Worm (Caenorhabditis elegans) whole organism, L4 larva: Measurements from ENCODE around the gene srg-65.

Experiments
- D1046.2 ChIP-seq: fragments of 200-800 bp; sonication (Bioruptor generic); IDR thresholded peaks from 2 replicates; pipeline ENCODE4 v1.3.6; 2022; ENCODE audit warnings: missing genetic modification characterization, missing compliant biosample characterization
- F37D6.2 ChIP-seq: sonication (generic microtip); optimal IDR thresholded peaks from 2 replicates; lab custom pipeline; 2016; ENCODE audit warnings: mild to moderate bottlenecking, missing genetic modification characterization, missing compliant biosample characterization
- F44E2.7 ChIP-seq: fragments of 200-800 bp; sonication (Bioruptor generic); IDR thresholded peaks from 2 replicates; pipeline ENCODE4 v2.1.2; 2022; ENCODE audit warnings: missing genetic modification characterization, missing compliant biosample characterization
- aha-1 ChIP-seq: fragments of 150-350 bp; peaks from one replicate; lab custom pipeline; 2014; ENCODE audit warnings: missing biosample characterization, missing genetic modification characterization
- attf-4 ChIP-seq: sonication (generic microtip); optimal IDR thresholded peaks from 3 replicates; lab custom pipeline; 2017; ENCODE audit warnings: missing biosample characterization, missing genetic modification characterization
- ceh-62 ChIP-seq: sonication (generic microtip); optimal IDR thresholded peaks from 2 replicates; lab custom pipeline; 2017; ENCODE audit warnings: missing biosample characterization, missing genetic modification characterization
- ceh-82 ChIP-seq: sonication (generic microtip); optimal IDR thresholded peaks from 2 replicates; lab custom pipeline; 2017; ENCODE audit warnings: missing biosample characterization, missing genetic modification characterization
- ces-1 ChIP-seq: fragments of 150-350 bp; sonication (generic microtip); optimal IDR thresholded peaks from 4 replicates; lab custom pipeline; 2014; ENCODE audit warnings: missing biosample characterization, missing genetic modification reagents, missing genetic modification characterization
- cey-2 ChIP-seq: sonication (generic microtip); optimal IDR thresholded peaks from 3 replicates; lab custom pipeline; 2017; ENCODE audit warnings: missing genetic modification characterization, mild to moderate bottlenecking, missing compliant biosample characterization, antibody characterized with exemption, borderline replicate concordance; ENCODE audit not compliant: insufficient read depth
- daf-19 ChIP-seq: fragments of 200-800 bp; sonication (Bioruptor generic); conservative IDR thresholded peaks from 2 replicates; pipeline ENCODE4 v1.3.6; 2022; ENCODE audit warnings: missing genetic modification characterization, missing compliant biosample characterization
- dmd-9 ChIP-seq: fragments of 200-800 bp; sonication (Bioruptor generic); IDR thresholded peaks from 2 replicates; pipeline ENCODE4 v1.3.6; 2022; ENCODE audit warnings: missing genetic modification reagents, missing genetic modification characterization, missing compliant biosample characterization
- egl-43 ChIP-seq: fragments of 200-800 bp; sonication (Bioruptor generic); IDR thresholded peaks from 2 replicates; pipeline ENCODE4 v1.3.6; 2022; ENCODE audit warnings: missing genetic modification reagents, missing genetic modification characterization, missing compliant biosample characterization
- fkh-10 ChIP-seq: fragments of 150-350 bp; optimal IDR thresholded peaks from 2 replicates; lab custom pipeline; 2014; ENCODE audit warnings: missing biosample characterization, missing genetic modification reagents, missing genetic modification characterization
- gei-8 ChIP-seq: fragments of 200-800 bp; sonication (Bioruptor generic); optimal IDR thresholded peaks from 2 replicates; lab custom pipeline; 2018; ENCODE audit warnings: mild to moderate bottlenecking, missing genetic modification characterization, missing compliant biosample characterization
- hif-1 ChIP-seq, 2 experiments: sonication (generic microtip); optimal IDR thresholded peaks; 2 replicates each; lab custom pipeline; 2016 to 2017; ENCODE audit warnings: missing compliant biosample characterization in 2 of 2, missing genetic modification characterization in 2 of 2, missing genetic modification reagents in 2 of 2, missing genotype in 2 of 2, mild to moderate bottlenecking in 1 of 2
- hlh-11 ChIP-seq: fragments of 200-800 bp; sonication (Bioruptor generic); optimal IDR thresholded peaks from 2 replicates; lab custom pipeline; 2018; ENCODE audit warnings: mild to moderate bottlenecking, missing genetic modification characterization, missing compliant biosample characterization
- hlh-30 ChIP-seq: sonication (generic microtip); optimal IDR thresholded peaks from 2 replicates; lab custom pipeline; 2017; ENCODE audit warnings: antibody characterized with exemption, mild to moderate bottlenecking, missing genetic modification characterization, missing compliant biosample characterization; ENCODE audit not compliant: insufficient read depth
- hmg-1.1 ChIP-seq: fragments of 200-800 bp; sonication (Bioruptor generic); IDR thresholded peaks from 2 replicates; pipeline ENCODE4 v1.3.6; 2022; ENCODE audit warnings: missing genetic modification reagents, missing genetic modification characterization, missing compliant biosample characterization
- lsy-2 ChIP-seq, 2 experiments: fragments of 150-350 bp in 1 of 2; sonication (generic microtip) in 1 of 2; optimal IDR thresholded peaks; 2 replicates each; lab custom pipeline; 2014 to 2017; ENCODE audit warnings: missing biosample characterization in 2 of 2, missing genetic modification characterization in 2 of 2
- madf-9 ChIP-seq: fragments of 200-800 bp; sonication (Bioruptor generic); conservative IDR thresholded peaks from 2 replicates; pipeline ENCODE4 v1.3.6; 2022; ENCODE audit warnings: missing genetic modification reagents, missing genetic modification characterization, missing compliant biosample characterization
- mdt-29 ChIP-seq: fragments of 200-800 bp; sonication (Bioruptor generic); IDR thresholded peaks from 2 replicates; pipeline ENCODE4 v1.3.6; 2022; ENCODE audit warnings: missing genetic modification reagents, missing genetic modification characterization, missing compliant biosample characterization
- mep-1 ChIP-seq: fragments of 150-350 bp; sonication (generic microtip); optimal IDR thresholded peaks from 3 replicates; lab custom pipeline; 2014; ENCODE audit warnings: missing biosample characterization, missing genetic modification characterization
- nhr-11 ChIP-seq: fragments of 150-350 bp; optimal IDR thresholded peaks from 2 replicates; lab custom pipeline; 2014; ENCODE audit warnings: missing biosample characterization, missing genetic modification characterization
- nhr-48 ChIP-seq: sonication (generic microtip); optimal IDR thresholded peaks from 2 replicates; lab custom pipeline; 2016; ENCODE audit warnings: mild to moderate bottlenecking, missing genetic modification characterization, missing compliant biosample characterization
- rbr-2 ChIP-seq: sonication (generic microtip); optimal IDR thresholded peaks from 2 replicates; lab custom pipeline; 2016; ENCODE audit warnings: missing genotype, missing genetic modification characterization, missing compliant biosample characterization
- set-16 ChIP-seq: fragments of 200-800 bp; sonication (Bioruptor generic); IDR thresholded peaks from 2 replicates; pipeline ENCODE4 v1.3.6; 2022; ENCODE audit warnings: missing genetic modification reagents, missing genetic modification characterization, missing compliant biosample characterization
- spr-1 ChIP-seq: sonication (generic microtip); optimal IDR thresholded peaks from 2 replicates; lab custom pipeline; 2016; ENCODE audit warnings: mild to moderate bottlenecking, missing genetic modification characterization, missing compliant biosample characterization
- unc-39 ChIP-seq: sonication (generic microtip); optimal IDR thresholded peaks from 2 replicates; lab custom pipeline; 2017; ENCODE audit warnings: missing biosample characterization, missing genetic modification characterization
- unc-62 ChIP-seq, 3 experiments: fragments of 150-350 bp in 1 of 3; sonication (generic microtip); optimal IDR thresholded peaks in 2 of 3; peaks in 1 of 3; 1 replicate in 1 of 3; 2 replicates in 2 of 3; lab custom pipeline; 2014 to 2017; ENCODE audit warnings: missing biosample characterization in 3 of 3, missing genetic modification characterization in 3 of 3, missing genetic modification reagents in 3 of 3, missing genotype in 1 of 3
- zfp-3 ChIP-seq: fragments of 200-800 bp; sonication (Bioruptor generic); conservative IDR thresholded peaks from 2 replicates; pipeline ENCODE4 v1.3.6; 2022; ENCODE audit warnings: missing genetic modification reagents, missing genetic modification characterization, missing compliant biosample characterization

Gene srg-65

DNA sequence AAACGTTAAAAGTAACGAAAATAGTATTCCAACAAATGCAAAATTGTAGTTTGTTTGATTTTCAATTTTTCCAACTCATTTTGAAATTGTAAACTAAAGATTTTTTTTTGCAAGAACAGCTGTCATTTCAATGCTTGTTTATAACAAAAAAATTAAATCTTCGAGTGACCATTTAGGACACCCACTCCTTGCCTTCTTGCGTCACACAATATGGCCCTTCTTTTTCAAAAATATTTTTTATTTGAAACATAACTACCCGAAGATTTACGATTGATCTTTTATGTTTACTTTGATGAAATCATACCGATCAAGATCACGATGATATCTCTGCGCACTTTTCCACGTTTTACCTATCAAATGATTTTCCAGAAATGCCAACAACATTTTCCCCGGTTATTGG is 25.0 kb downstream of the srg-65 start, which contains the start of gene ZC317.2:
TSS of gene ZC317.2 (plus strand) at position 301 of the 400 bp plus-strand sequence.
- TF ChIP-seq aha-1 (tag; lab: Kevin White, UChicago), result peak; percentile 53
- no peak for TF ChIP-seq rbr-2
- TF ChIP-seq, all 104 proteins: peak for 1

DNA sequence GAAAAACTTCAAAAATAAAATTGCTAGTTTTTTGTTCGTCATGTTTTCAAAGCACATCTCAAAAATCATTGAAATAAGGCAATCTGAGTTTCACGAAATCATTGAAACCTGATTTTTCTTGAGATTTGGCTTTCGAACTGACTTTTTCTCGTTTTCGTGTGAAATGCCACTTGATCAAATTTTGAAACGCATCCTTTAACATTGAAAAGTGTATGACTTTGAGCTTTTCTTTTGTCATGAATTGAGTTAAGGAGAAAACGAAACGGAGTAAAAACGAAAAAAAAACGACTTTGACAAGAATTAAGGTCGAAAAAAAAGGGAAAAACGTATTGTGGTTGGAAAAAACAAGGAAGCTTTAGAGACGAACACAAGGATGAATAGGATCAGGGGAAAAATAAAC is 29.8 kb downstream of the srg-65 start:
- TF ChIP-seq fkh-10 (GFP tag; lab: Kevin White, UChicago) (peak; percentile 74), mdt-29 (GFP tag; lab: Robert Waterston, UW) (no peak), nhr-11 (tag; lab: Kevin White, UChicago) (no peak)

- TF ChIP-seq hmg-1.1 (no peak), hlh-11 (tag; lab: Kevin White, UChicago) (no peak)
Measured at ce11 chrV:5453615-5454014, 31.2 kb downstream of the srg-65 start, which contains the start of gene glc-3. Gene glc-3 (minus strand): TSS chrV:5453715.

DNA sequence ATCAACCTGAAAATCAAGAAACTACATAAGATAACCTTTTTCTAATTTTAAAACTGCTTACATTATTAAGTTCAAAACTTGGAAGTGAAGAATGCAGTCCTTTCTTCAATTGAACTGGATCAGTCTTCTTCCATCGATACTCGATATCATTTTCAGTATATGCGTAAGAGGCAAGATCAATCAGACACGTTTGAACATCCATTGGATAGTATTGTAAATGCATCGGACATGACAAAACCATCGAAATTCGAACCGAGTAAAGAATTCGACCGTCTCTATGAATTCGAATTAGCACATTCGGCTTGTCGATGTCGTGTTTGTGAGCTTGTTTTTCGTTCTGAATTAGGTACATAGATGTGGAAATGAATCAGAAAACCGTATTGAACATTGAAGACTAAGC is 34.0 kb downstream of the srg-65 start:
- no peak for TF ChIP-seq madf-9 (GFP tag; lab: Robert Waterston, UW)
- TF ChIP-seq ceh-82 (tag; lab: Kevin White, UChicago), result no peak
- no peak for TF ChIP-seq set-16
- peak in 1 of 2 experiments; percentile 82 for TF ChIP-seq unc-62 (GFP tag; optimal IDR thresholded peaks at IDR 0.05 in 1 of 2; lab: Kevin White, UChicago)
- TF ChIP-seq unc-62 (tag; optimal IDR thresholded peaks at IDR 0.05; lab: Kevin White, UChicago), result no peak
- TF ChIP-seq ces-1, result no peak
- no peak for TF ChIP-seq fkh-10 (GFP tag; lab: Kevin White, UChicago)
- no peak for TF ChIP-seq daf-19 (GFP tag; lab: Robert Waterston, UW)
- TF ChIP-seq aha-1 (tag; lab: Kevin White, UChicago), result peak; percentile 73
- TF ChIP-seq hlh-30 (tag; lab: Kevin White, UChicago), result no peak
- no peak for TF ChIP-seq F44E2.7
- no peak for TF ChIP-seq hif-1 (tag; optimal IDR thresholded peaks at IDR 0.05; lab: Kevin White, UChicago)
- no peak for TF ChIP-seq gei-8
- TF ChIP-seq zfp-3, result no peak
- TF ChIP-seq cey-2 (tag; lab: Kevin White, UChicago), result no peak
- TF ChIP-seq dmd-9 (GFP tag; lab: Robert Waterston, UW), result no peak
- no peak for TF ChIP-seq attf-4 (tag; lab: Kevin White, UChicago)
- TF ChIP-seq lsy-2 (tag; optimal IDR thresholded peaks at IDR 0.05; lab: Kevin White, UChicago), result no peak
- TF ChIP-seq ceh-62 (tag; lab: Kevin White, UChicago), result no peak

- TF ChIP-seq aha-1 (tag; lab: Kevin White, UChicago) (peak; percentile 45), unc-39 (no peak)
Measured at ce11 chrV:5447057-5447456, 37.7 kb downstream of the srg-65 start.

- no peak for TF ChIP-seq F37D6.2 (tag; lab: Kevin White, UChicago)
- no peak for TF ChIP-seq egl-43
- no peak for TF ChIP-seq nhr-48 (tag; lab: Kevin White, UChicago)
- TF ChIP-seq unc-62 (GFP tag; optimal IDR thresholded peaks at IDR 0.05 in 1 of 2; lab: Kevin White, UChicago), result peak in 1 of 2 experiments; percentile 89
- no peak for TF ChIP-seq unc-62 (tag; optimal IDR thresholded peaks at IDR 0.05; lab: Kevin White, UChicago)
- no peak for TF ChIP-seq spr-1 (tag; lab: Kevin White, UChicago)
Measured at ce11 chrV:5445839-5446238, 38.9 kb downstream of the srg-65 start, which contains the start of gene F08F3.1. Gene F08F3.1 (plus strand): TSS chrV:5446139.

ce11 chrV:5444037-5444436 is 40.7 kb downstream of the srg-65 start:
- peak in 1 of 2 experiments; percentile 57 for TF ChIP-seq unc-62 (GFP tag; optimal IDR thresholded peaks at IDR 0.05 in 1 of 2; lab: Kevin White, UChicago)
- no peak for TF ChIP-seq unc-62 (tag; optimal IDR thresholded peaks at IDR 0.05; lab: Kevin White, UChicago)
- TF ChIP-seq mep-1, result no peak
- no peak for TF ChIP-seq D1046.2
